Fruit fly (Drosophila melanogaster) whole organism, embryonic: ENCODE measurements around the gene cd.

ENCODE experiments used
- Atf-2 ChIP-seq: fragments of 200-800 bp; sonication (Bioruptor generic); optimal IDR thresholded peaks from 2 replicates; lab custom pipeline; 2016; ENCODE audit warnings: missing biosample characterization, missing genetic modification characterization
- B-H2 ChIP-seq: fragments of 200-800 bp; sonication (Bioruptor generic); optimal IDR thresholded peaks from 2 replicates; lab custom pipeline; 2018; ENCODE audit warnings: missing biosample characterization, mild to moderate bottlenecking, missing genetic modification characterization
- BtbVII ChIP-seq: fragments of 200-800 bp; sonication (Bioruptor generic); optimal IDR thresholded peaks from 3 replicates; lab custom pipeline; 2017; ENCODE audit warnings: missing biosample characterization, mild to moderate bottlenecking, missing genetic modification characterization
- CG10147 ChIP-seq: fragments of 200-800 bp; sonication (Bioruptor generic); optimal IDR thresholded peaks from 2 replicates; lab custom pipeline; 2019; ENCODE audit warnings: missing biosample characterization, mild to moderate bottlenecking, missing genetic modification characterization, moderate library complexity
- CG14965 ChIP-seq: fragments of 200-800 bp; sonication (Bioruptor generic); optimal IDR thresholded peaks from 2 replicates; lab custom pipeline; 2016; ENCODE audit warnings: missing biosample characterization, missing genetic modification characterization, borderline replicate concordance
- CG18619 ChIP-seq: fragments of 200-800 bp; sonication (Bioruptor generic); optimal IDR thresholded peaks from 3 replicates; lab custom pipeline; 2017; ENCODE audit warnings: missing biosample characterization, mild to moderate bottlenecking, missing genetic modification characterization
- CG30403 ChIP-seq: fragments of 200-800 bp; sonication (Bioruptor generic); optimal IDR thresholded peaks from 3 replicates; lab custom pipeline; 2016; ENCODE audit warnings: missing biosample characterization, missing genetic modification characterization
- CG31388 ChIP-seq: fragments of 200-800 bp; sonication (Bioruptor generic); optimal IDR thresholded peaks from 2 replicates; lab custom pipeline; 2016; ENCODE audit warnings: missing biosample characterization, missing genetic modification characterization
- CG32532 ChIP-seq: fragments of 200-800 bp; sonication (Bioruptor generic); IDR thresholded peaks from 2 replicates; pipeline ENCODE4 v1.3.6; 2022; ENCODE audit warnings: missing biosample characterization, missing genetic modification characterization
- CG3995 ChIP-seq: fragments of 200-800 bp; sonication (Bioruptor generic); optimal IDR thresholded peaks from 3 replicates; lab custom pipeline; 2016; ENCODE audit warnings: missing biosample characterization, missing genetic modification characterization
- CG4360 ChIP-seq: fragments of 200-800 bp; sonication (Bioruptor generic); IDR thresholded peaks from 2 replicates; pipeline ENCODE4 v1.3.6; 2022; ENCODE audit warnings: missing biosample characterization, missing genetic modification characterization
- CG6254 ChIP-seq: fragments of 200-800 bp; sonication (Bioruptor generic); optimal IDR thresholded peaks from 3 replicates; lab custom pipeline; 2017; ENCODE audit warnings: mild to moderate bottlenecking, missing biosample characterization, missing genetic modification reagents, missing genetic modification characterization
- CG6654 ChIP-seq: fragments of 200-800 bp; sonication (Bioruptor generic); optimal IDR thresholded peaks from 2 replicates; lab custom pipeline; 2017; ENCODE audit warnings: missing biosample characterization, mild to moderate bottlenecking, missing genetic modification characterization
- CG6683 ChIP-seq: fragments of 200-800 bp; sonication (Bioruptor generic); optimal IDR thresholded peaks from 2 replicates; lab custom pipeline; 2017; ENCODE audit warnings: missing biosample characterization, mild to moderate bottlenecking, missing genetic modification characterization, missing genetic modification reagents
- CG7839 ChIP-seq: fragments of 200-800 bp; sonication (Bioruptor generic); optimal IDR thresholded peaks from 3 replicates; lab custom pipeline; 2018; ENCODE audit warnings: missing biosample characterization, mild to moderate bottlenecking, missing genetic modification characterization, moderate library complexity
- CG9932 ChIP-seq: fragments of 200-800 bp; sonication (Bioruptor generic); IDR thresholded peaks from 2 replicates; pipeline ENCODE4 v1.3.6; 2022; ENCODE audit warnings: missing biosample characterization, missing genetic modification characterization
- D ChIP-seq, 2 experiments: fragments of 200-800 bp in 1 of 2; fragments of >200 bp in 1 of 2; sonication (Bioruptor generic) in 1 of 2; optimal IDR thresholded peaks; 2 replicates in 1 of 2; 3 replicates in 1 of 2; lab custom pipeline; 2017; ENCODE audit warnings: mild to moderate bottlenecking in 1 of 2, missing biosample characterization in 1 of 2, missing genetic modification characterization in 1 of 2, missing genetic modification reagents in 1 of 2
- Dfd ChIP-seq, 2 experiments: fragments of >200 bp; optimal IDR thresholded peaks; 2 replicates each; lab custom pipeline; 2017; ENCODE audit warnings: missing biosample characterization in 2 of 2, missing genetic modification characterization in 2 of 2
- Dll ChIP-seq: fragments of 200-800 bp; sonication (Bioruptor generic); IDR thresholded peaks from 4 replicates; pipeline ENCODE4 v1.3.6; 2022; ENCODE audit warnings: missing biosample characterization, missing genetic modification characterization; ENCODE audit not compliant: partially characterized antibody
- Elba2 ChIP-seq: fragments of 200-800 bp; sonication (Bioruptor generic); optimal IDR thresholded peaks from 3 replicates; lab custom pipeline; 2016; ENCODE audit warnings: missing biosample characterization, missing genetic modification characterization
- GATAe ChIP-seq: fragments of 200-800 bp; sonication (Bioruptor generic); conservative IDR thresholded peaks from 2 replicates; pipeline ENCODE4 v1.3.6; 2022; ENCODE audit warnings: missing biosample characterization, missing genetic modification characterization
- Gsc ChIP-seq: fragments of 200-800 bp; sonication (Bioruptor generic); IDR thresholded peaks from 2 replicates; pipeline ENCODE4 v1.3.6; 2022; ENCODE audit warnings: missing biosample characterization, missing genetic modification characterization
- Kr ChIP-seq: fragments of 200-800 bp; sonication (Bioruptor generic); optimal IDR thresholded peaks from 2 replicates; lab custom pipeline; 2017; ENCODE audit warnings: missing biosample characterization, mild to moderate bottlenecking, missing genetic modification characterization
- Lhr ChIP-seq: fragments of 200-800 bp; sonication (Bioruptor generic); optimal IDR thresholded peaks from 3 replicates; lab custom pipeline; 2017; ENCODE audit warnings: mild to moderate bottlenecking, missing biosample characterization, missing genetic modification reagents, missing genetic modification characterization
- Mrtf ChIP-seq: fragments of 200-800 bp; sonication (Bioruptor generic); IDR thresholded peaks from 3 replicates; pipeline ENCODE4 v1.3.6; 2022; ENCODE audit warnings: missing biosample characterization, missing genetic modification characterization
- Nf-YC ChIP-seq: fragments of 200-800 bp; optimal IDR thresholded peaks from 3 replicates; lab custom pipeline; 2019; ENCODE audit warnings: missing biosample characterization, mild to moderate bottlenecking, missing genetic modification characterization, moderate library complexity
- Oaz ChIP-seq: fragments of 200-800 bp; sonication (Bioruptor generic); IDR thresholded peaks from 2 replicates; pipeline ENCODE4 v1.3.6; 2022; ENCODE audit warnings: missing biosample characterization, missing genetic modification characterization
- Sox102F ChIP-seq: fragments of 200-800 bp; sonication (Bioruptor generic); optimal IDR thresholded peaks from 2 replicates; lab custom pipeline; 2018; ENCODE audit warnings: missing biosample characterization, mild to moderate bottlenecking, missing genetic modification characterization, moderate library complexity
- Stat92E ChIP-seq, 3 experiments: fragments of >200 bp in 2 of 3; fragments of 200-800 bp in 1 of 3; sonication (Bioruptor generic) in 1 of 3; optimal IDR thresholded peaks; 2 replicates each; lab custom pipeline; 2017 to 2019; ENCODE audit warnings: missing biosample characterization in 3 of 3, missing genetic modification characterization in 3 of 3, mild to moderate bottlenecking in 1 of 3, moderate library complexity in 1 of 3
- bowl ChIP-seq: fragments of 200-800 bp; sonication (Bioruptor generic); IDR thresholded peaks from 2 replicates; pipeline ENCODE4 v1.3.6; 2022; ENCODE audit warnings: missing biosample characterization, missing genetic modification characterization
- corto ChIP-seq: fragments of 200-800 bp; sonication (Bioruptor generic); optimal IDR thresholded peaks from 2 replicates; lab custom pipeline; 2016; ENCODE audit warnings: missing biosample characterization, mild to moderate bottlenecking, missing genetic modification characterization, moderate library complexity
- croc ChIP-seq: fragments of 200-800 bp; sonication (Bioruptor generic); conservative IDR thresholded peaks from 3 replicates; pipeline ENCODE4 v1.3.6; 2022; ENCODE audit warnings: missing biosample characterization, missing genetic modification characterization
- danr ChIP-seq: fragments of 200-800 bp; sonication (Bioruptor generic); IDR thresholded peaks from 2 replicates; pipeline ENCODE4 v1.3.6; 2022; ENCODE audit warnings: missing biosample characterization, missing genetic modification characterization
- dati ChIP-seq: fragments of 200-800 bp; sonication (Bioruptor generic); IDR thresholded peaks from 2 replicates; pipeline ENCODE4 v1.3.6; 2022; ENCODE audit warnings: missing biosample characterization, missing genetic modification characterization
- dpn ChIP-seq, 2 experiments: fragments of 200-800 bp; sonication (Bioruptor generic); optimal IDR thresholded peaks; 3 replicates each; lab custom pipeline; 2016; ENCODE audit warnings: missing biosample characterization in 2 of 2, missing genetic modification characterization in 2 of 2
- emc ChIP-seq: fragments of 200-800 bp; sonication (Bioruptor generic); optimal IDR thresholded peaks from 2 replicates; lab custom pipeline; 2016; ENCODE audit warnings: missing biosample characterization, missing genetic modification characterization
- ems ChIP-seq: fragments of 200-800 bp; sonication (Bioruptor generic); optimal IDR thresholded peaks from 3 replicates; lab custom pipeline; 2016; ENCODE audit warnings: missing biosample characterization, missing genetic modification characterization
- fd102C ChIP-seq: fragments of 200-800 bp; sonication (Bioruptor generic); optimal IDR thresholded peaks from 2 replicates; lab custom pipeline; 2018; ENCODE audit warnings: missing biosample characterization, mild to moderate bottlenecking, missing genetic modification characterization, moderate library complexity
- grau ChIP-seq: fragments of 200-800 bp; optimal IDR thresholded peaks from 3 replicates; lab custom pipeline; 2019; ENCODE audit warnings: missing biosample characterization, mild to moderate bottlenecking, missing genetic modification characterization, moderate library complexity
- gt ChIP-seq: fragments of 200-800 bp; sonication (Bioruptor generic); IDR thresholded peaks from 2 replicates; pipeline ENCODE4 v1.3.6; 2022; ENCODE audit warnings: missing biosample characterization, missing genetic modification characterization
- jing ChIP-seq: fragments of 200-800 bp; sonication (Bioruptor generic); optimal IDR thresholded peaks from 2 replicates; lab custom pipeline; 2018; ENCODE audit warnings: missing biosample characterization, mild to moderate bottlenecking, missing genetic modification characterization
- phol ChIP-seq: fragments of 200-800 bp; sonication (Bioruptor generic); optimal IDR thresholded peaks from 3 replicates; lab custom pipeline; 2018; ENCODE audit warnings: missing biosample characterization, mild to moderate bottlenecking, missing genetic modification characterization, moderate library complexity
- row ChIP-seq: fragments of 200-800 bp; sonication (Bioruptor generic); IDR thresholded peaks from 3 replicates; pipeline ENCODE4 v1.3.6; 2022; ENCODE audit warnings: missing biosample characterization, missing genetic modification characterization
- sc ChIP-seq, 3 experiments: fragments of >200 bp in 2 of 3; fragments of 200-800 bp in 1 of 3; sonication (Bioruptor generic) in 1 of 3; optimal IDR thresholded peaks; 2 replicates in 2 of 3; 3 replicates in 1 of 3; lab custom pipeline; 2017; ENCODE audit warnings: mild to moderate bottlenecking in 1 of 3, missing biosample characterization in 1 of 3, missing genetic modification characterization in 1 of 3, missing genetic modification reagents in 1 of 3
- sens-2 ChIP-seq: fragments of 200-800 bp; sonication (Bioruptor generic); IDR thresholded peaks from 2 replicates; pipeline ENCODE4 v1.3.6; 2022; ENCODE audit warnings: missing biosample characterization, missing genetic modification characterization
- stc ChIP-seq: fragments of 200-800 bp; sonication (Bioruptor generic); IDR thresholded peaks from 2 replicates; pipeline ENCODE4 v1.3.6; 2022; ENCODE audit warnings: missing biosample characterization, missing genetic modification characterization
- trem ChIP-seq: fragments of 200-800 bp; optimal IDR thresholded peaks from 3 replicates; lab custom pipeline; 2019; ENCODE audit warnings: missing biosample characterization, mild to moderate bottlenecking, missing genetic modification characterization, moderate library complexity
- twi ChIP-seq: fragments of 200-800 bp; optimal IDR thresholded peaks from 2 replicates; lab custom pipeline; 2019; ENCODE audit warnings: missing biosample characterization, mild to moderate bottlenecking, missing genetic modification characterization, moderate library complexity
- z ChIP-seq: fragments of 200-800 bp; sonication (Bioruptor generic); IDR thresholded peaks from 3 replicates; pipeline ENCODE4 v1.3.6; 2022; ENCODE audit warnings: missing biosample characterization, missing genetic modification characterization
- zf30C ChIP-seq: fragments of 200-800 bp; sonication (Bioruptor generic); optimal IDR thresholded peaks from 3 replicates; lab custom pipeline; 2018; ENCODE audit warnings: missing biosample characterization, mild to moderate bottlenecking, missing genetic modification characterization

The cd gene

DNA sequence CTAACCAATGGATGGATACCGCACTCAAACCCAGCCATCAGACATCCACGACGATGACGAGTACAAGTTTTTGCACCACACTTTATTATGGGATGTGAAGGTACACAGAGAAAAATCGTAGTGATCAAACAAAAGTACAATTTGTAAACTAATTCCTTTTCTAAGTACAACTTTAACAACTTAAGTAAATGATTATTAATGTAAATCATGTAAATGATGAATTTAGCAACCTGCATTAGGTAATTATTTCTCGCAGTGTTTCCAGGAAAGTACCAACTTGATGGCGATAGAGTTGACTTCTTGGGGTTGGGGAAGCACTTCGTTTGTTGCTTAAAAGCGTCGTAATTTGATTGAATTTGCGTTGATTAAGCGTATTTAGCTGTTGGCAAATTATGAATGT, 31.6 kb upstream of the cd start (continued):
- TF ChIP-seq Nf-YC (no peak), CG6683 (GFP tag; lab: Kevin White, UChicago) (no peak), Lhr (GFP tag; lab: Kevin White, UChicago) (peak; percentile 5), grau (tag; lab: Kevin White, UChicago) (peak; percentile 72), CG31388 (GFP tag; lab: Kevin White, UChicago) (peak; percentile 11), trem (tag; lab: Kevin White, UChicago) (peak; percentile 14), gt (no peak), corto (GFP tag; lab: Kevin White, UChicago) (no peak), BtbVII (peak; percentile 55), Kr (GFP tag; lab: Kevin White, UChicago) (no peak), Oaz (GFP tag; lab: Robert Waterston, UW) (peak; percentile 37; the same call in 1 of the 2 replicates), twi (no peak), CG6254 (GFP tag; lab: Kevin White, UChicago) (peak; percentile 35), CG3995 (GFP tag; lab: Kevin White, UChicago) (no peak), Dfd (GFP tag; optimal IDR thresholded peaks at IDR 0.05; lab: Kevin White, UChicago) (no peak), danr (GFP tag; lab: Robert Waterston, UW) (no peak), CG18619 (peak; percentile 57), Stat92E (GFP tag; optimal IDR thresholded peaks at IDR 0.05; lab: Kevin White, UChicago) (no peak), zf30C (no peak), CG32532 (peak; percentile 60; the same call in 1 of the 2 replicates), dpn (GFP tag; optimal IDR thresholded peaks at IDR 0.05; lab: Kevin White, UChicago) (peak; percentile 48 to 75), row (GFP tag; lab: Robert Waterston, UW) (peak; percentile 85), z (GFP tag; lab: Robert Waterston, UW) (no peak), jing (GFP tag; lab: Kevin White, UChicago) (peak; percentile 63), CG4360 (GFP tag; lab: Robert Waterston, UW) (0 out of 2 replicates have a peak, but pooled peaks have one; percentile 13), sc (optimal IDR thresholded peaks at IDR 0.05; lab: Kevin White, UChicago) (no peak), sc (GFP tag; optimal IDR thresholded peaks at IDR 0.05; lab: Kevin White, UChicago) (peak; percentile 45), Mrtf (GFP tag; lab: Robert Waterston, UW) (peak; percentile 31; the same call in 1 of the 3 replicates), Atf-2 (GFP tag; lab: Kevin White, UChicago) (peak; percentile 39), CG10147 (GFP tag; lab: Kevin White, UChicago) (peak; percentile 72), Elba2 (GFP tag; lab: Kevin White, UChicago) (no peak), B-H2 (GFP tag; lab: Kevin White, UChicago) (no peak), CG14965 (GFP tag; lab: Kevin White, UChicago) (no peak), GATAe (GFP tag; lab: Robert Waterston, UW) (no peak; the same call in 1 of the 2 replicates), CG9932 (GFP tag; lab: Robert Waterston, UW) (peak; percentile 80), CG30403 (GFP tag; lab: Kevin White, UChicago) (peak; percentile 72), Dll (GFP tag; lab: Robert Waterston, UW) (no peak), phol (tag; lab: Kevin White, UChicago) (peak; percentile 71), Sox102F (GFP tag; lab: Kevin White, UChicago) (peak; percentile 76), stc (GFP tag; lab: Robert Waterston, UW) (peak; percentile 63; the same call in 1 of the 2 replicates), ems (GFP tag; lab: Kevin White, UChicago) (peak; percentile 22), bowl (GFP tag; lab: Robert Waterston, UW) (no peak), sens-2 (GFP tag; lab: Robert Waterston, UW) (peak; percentile 62), CG7839 (tag; lab: Kevin White, UChicago) (peak; percentile 72), fd102C (no peak), emc (GFP tag; lab: Kevin White, UChicago) (no peak), Gsc (GFP tag; lab: Robert Waterston, UW) (no peak), croc (GFP tag; lab: Robert Waterston, UW) (no peak; the same call in 2 of the 3 replicates), D (optimal IDR thresholded peaks at IDR 0.05; lab: Kevin White, UChicago) (no peak), D (GFP tag; optimal IDR thresholded peaks at IDR 0.05; lab: Kevin White, UChicago) (peak; percentile 23), dati (GFP tag; lab: Robert Waterston, UW) (no peak), CG6654 (GFP tag; lab: Kevin White, UChicago) (no peak)
